Worm (Caenorhabditis elegans) whole organism, L3 larva: ENCODE results near the gene rpb-6.

Experiments
- R02D3.7 ChIP-seq: fragments of 150-350 bp; optimal IDR thresholded peaks from 2 replicates; lab custom pipeline; 2014; ENCODE audit warnings: missing biosample characterization, missing genetic modification characterization
- ama-1 ChIP-seq: fragments of 150-350 bp; optimal IDR thresholded peaks from 2 replicates; lab custom pipeline; 2018
- ceh-82 ChIP-seq: fragments of 150-350 bp; optimal IDR thresholded peaks from 2 replicates; lab custom pipeline; 2014; ENCODE audit warnings: missing biosample characterization, missing genetic modification characterization
- egl-27 ChIP-seq: sonication (generic microtip); optimal IDR thresholded peaks from 4 replicates; lab custom pipeline; 2017; ENCODE audit warnings: missing biosample characterization, missing genetic modification reagents, missing genetic modification characterization
- elt-1 ChIP-seq: fragments of 150-350 bp; optimal IDR thresholded peaks from 2 replicates; lab custom pipeline; 2014; ENCODE audit warnings: missing biosample characterization, missing genetic modification characterization
- elt-3 ChIP-seq, 3 experiments: fragments of 150-350 bp in 1 of 3; sonication (generic microtip) in 2 of 3; optimal IDR thresholded peaks; 2 replicates in 2 of 3; 4 replicates in 1 of 3; lab custom pipeline; 2014 to 2017; ENCODE audit warnings: missing biosample characterization in 3 of 3, missing genetic modification characterization in 3 of 3
- nfya-1 ChIP-seq: sonication (generic microtip); optimal IDR thresholded peaks from 2 replicates; lab custom pipeline; 2017; ENCODE audit warnings: missing genetic modification characterization, mild to moderate bottlenecking, missing compliant biosample characterization, antibody characterized with exemption, moderate library complexity; ENCODE audit not compliant: insufficient read depth
- nhr-12 ChIP-seq: fragments of 150-350 bp; optimal IDR thresholded peaks from 2 replicates; lab custom pipeline; 2014; ENCODE audit warnings: missing biosample characterization, missing genetic modification characterization
- nhr-237 ChIP-seq: fragments of 150-350 bp; optimal IDR thresholded peaks from 2 replicates; lab custom pipeline; 2014; ENCODE audit warnings: missing biosample characterization, missing genetic modification characterization
- nhr-28 ChIP-seq: fragments of 150-350 bp; optimal IDR thresholded peaks from 2 replicates; lab custom pipeline; 2014; ENCODE audit warnings: missing biosample characterization, missing genetic modification characterization
- nhr-77 ChIP-seq: fragments of 150-350 bp; optimal IDR thresholded peaks from 2 replicates; lab custom pipeline; 2014; ENCODE audit warnings: missing biosample characterization, missing genetic modification characterization
- pqm-1 ChIP-seq: fragments of 150-350 bp; optimal IDR thresholded peaks from 2 replicates; lab custom pipeline; 2017; ENCODE audit warnings: missing biosample characterization, missing genetic modification characterization, inconsistent platforms
- skn-1 ChIP-seq: fragments of 150-350 bp; optimal IDR thresholded peaks from 2 replicates; lab custom pipeline; 2014; ENCODE audit warnings: missing biosample characterization, missing genetic modification characterization
- unc-62 ChIP-seq: fragments of 150-350 bp; sonication (generic microtip); optimal IDR thresholded peaks from 4 replicates; lab custom pipeline; 2014; ENCODE audit warnings: missing biosample characterization, missing genetic modification reagents, missing genetic modification characterization

DNA sequence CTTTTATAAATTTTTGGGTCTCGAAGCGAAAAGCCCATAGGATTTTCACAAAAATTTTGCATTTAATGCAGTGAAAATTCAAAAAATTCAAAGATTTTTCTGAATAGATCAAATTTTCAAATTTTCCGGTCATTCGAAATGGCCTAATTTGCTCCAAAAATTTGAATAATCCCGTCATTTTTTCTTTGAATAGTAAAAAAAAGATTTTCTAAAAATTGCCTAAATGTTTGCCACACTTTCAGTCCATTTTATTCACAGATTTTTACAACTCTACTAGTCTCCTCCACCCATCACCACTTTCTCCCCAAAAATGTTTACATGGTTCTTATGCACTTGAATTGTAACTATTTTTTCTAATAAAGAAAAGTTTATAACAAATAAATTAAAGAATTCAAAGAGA is 45.2 kb upstream of the rpb-6 start:
- no peak for TF ChIP-seq pqm-1 (tag; lab: Kevin White, UChicago)
- TF ChIP-seq skn-1 (tag; lab: Kevin White, UChicago): no peak
- TF ChIP-seq egl-27 (tag; lab: Kevin White, UChicago): no peak
- no peak for TF ChIP-seq nhr-77 (tag; lab: Kevin White, UChicago)
- TF ChIP-seq ama-1 (lab: Kevin White, UChicago): no peak
- no peak for TF ChIP-seq nhr-237
- TF ChIP-seq nfya-1 (tag; lab: Kevin White, UChicago): no peak
- no peak for TF ChIP-seq R02D3.7 (tag; lab: Kevin White, UChicago)
- TF ChIP-seq elt-1: no peak
- TF ChIP-seq unc-62 (GFP tag; lab: Kevin White, UChicago): no peak
- no peak for TF ChIP-seq nhr-28 (tag; lab: Kevin White, UChicago)
- TF ChIP-seq ceh-82 (tag; lab: Kevin White, UChicago): no peak
- no peak for TF ChIP-seq elt-3 (tag; optimal IDR thresholded peaks at IDR 0.05; lab: Kevin White, UChicago)
- TF ChIP-seq nhr-12 (tag; lab: Kevin White, UChicago): no peak
